Fruit fly (Drosophila melanogaster) whole organism, embryonic: Measurements from ENCODE around the gene CG13658.

Experiments used
- Abd-B ChIP-seq: fragments of 200-800 bp; sonication (Bioruptor generic); optimal IDR thresholded peaks from 2 replicates; lab custom pipeline; 2018; ENCODE audit warnings: missing biosample characterization, mild to moderate bottlenecking, missing genetic modification characterization, moderate library complexity
- CG10147 ChIP-seq: fragments of 200-800 bp; sonication (Bioruptor generic); optimal IDR thresholded peaks from 2 replicates; lab custom pipeline; 2019; ENCODE audit warnings: missing biosample characterization, mild to moderate bottlenecking, missing genetic modification characterization, moderate library complexity
- CG11398 ChIP-seq: fragments of 200-800 bp; sonication (Bioruptor generic); optimal IDR thresholded peaks from 2 replicates; lab custom pipeline; 2016; ENCODE audit warnings: missing biosample characterization, missing genetic modification characterization
- CG11456 ChIP-seq: fragments of 200-800 bp; sonication (Bioruptor generic); IDR thresholded peaks from 3 replicates; pipeline ENCODE4 v1.3.6; 2022; ENCODE audit warnings: missing biosample characterization, missing genetic modification characterization
- CG11504 ChIP-seq: fragments of 200-800 bp; sonication (Bioruptor generic); optimal IDR thresholded peaks from 3 replicates; lab custom pipeline; 2019; ENCODE audit warnings: missing biosample characterization, mild to moderate bottlenecking, missing genetic modification characterization, moderate library complexity
- CG13296 ChIP-seq: fragments of 200-800 bp; sonication (Bioruptor generic); optimal IDR thresholded peaks from 3 replicates; lab custom pipeline; 2018; ENCODE audit warnings: missing biosample characterization, mild to moderate bottlenecking, missing genetic modification characterization
- CG1647 ChIP-seq: fragments of 200-800 bp; sonication (Bioruptor generic); optimal IDR thresholded peaks from 3 replicates; lab custom pipeline; 2016; ENCODE audit warnings: missing biosample characterization, missing genetic modification characterization
- CG17912 ChIP-seq: fragments of 200-800 bp; sonication (Bioruptor generic); optimal IDR thresholded peaks from 2 replicates; lab custom pipeline; 2018; ENCODE audit warnings: missing biosample characterization, mild to moderate bottlenecking, missing genetic modification characterization
- CG18476 ChIP-seq: fragments of 200-800 bp; sonication (Bioruptor generic); optimal IDR thresholded peaks from 2 replicates; lab custom pipeline; 2016; ENCODE audit warnings: missing biosample characterization, mild to moderate bottlenecking, missing genetic modification characterization
- CG32772 ChIP-seq: fragments of 200-800 bp; sonication (Bioruptor generic); IDR thresholded peaks from 2 replicates; pipeline ENCODE4 v1.3.6; 2022; ENCODE audit warnings: missing biosample characterization, missing genetic modification characterization
- CG33557 ChIP-seq: fragments of 200-800 bp; sonication (Bioruptor generic); optimal IDR thresholded peaks from 2 replicates; lab custom pipeline; 2019; ENCODE audit warnings: missing biosample characterization, mild to moderate bottlenecking, missing genetic modification characterization, moderate library complexity
- CG7271 ChIP-seq: fragments of 200-800 bp; sonication (Bioruptor generic); optimal IDR thresholded peaks from 2 replicates; lab custom pipeline; 2018; ENCODE audit warnings: missing biosample characterization, mild to moderate bottlenecking, missing genetic modification characterization, moderate library complexity
- CG7745 ChIP-seq: fragments of 200-800 bp; sonication (Bioruptor generic); optimal IDR thresholded peaks from 2 replicates; lab custom pipeline; 2018; ENCODE audit warnings: missing biosample characterization, mild to moderate bottlenecking, missing genetic modification characterization, moderate library complexity
- CG8290 ChIP-seq, 3 experiments: fragments of 200-800 bp; sonication (Bioruptor generic); optimal IDR thresholded peaks; 2 replicates each; lab custom pipeline; 2016 to 2019; ENCODE audit warnings: missing biosample characterization in 3 of 3, missing genetic modification characterization in 3 of 3, mild to moderate bottlenecking in 2 of 3, moderate library complexity in 1 of 3
- CG9437 ChIP-seq: fragments of 200-800 bp; sonication (Bioruptor generic); optimal IDR thresholded peaks from 2 replicates; lab custom pipeline; 2018; ENCODE audit warnings: missing biosample characterization, mild to moderate bottlenecking, missing genetic modification characterization
- CG9797 ChIP-seq: fragments of 200-800 bp; sonication (Bioruptor generic); optimal IDR thresholded peaks from 3 replicates; lab custom pipeline; 2018; ENCODE audit warnings: missing biosample characterization, mild to moderate bottlenecking, missing genetic modification characterization
- CTCF ChIP-seq: fragments of 200-800 bp; sonication (Bioruptor generic); optimal IDR thresholded peaks from 2 replicates; lab custom pipeline; 2017; ENCODE audit warnings: missing biosample characterization, mild to moderate bottlenecking, missing genetic modification characterization, moderate library complexity
- D19B ChIP-seq: fragments of 200-800 bp; sonication (Bioruptor generic); optimal IDR thresholded peaks from 2 replicates; lab custom pipeline; 2017; ENCODE audit warnings: missing biosample characterization, mild to moderate bottlenecking, missing genetic modification characterization
- Doc2 ChIP-seq: fragments of 200-800 bp; sonication (Bioruptor generic); IDR thresholded peaks from 2 replicates; pipeline ENCODE4 v1.3.6; 2022; ENCODE audit warnings: missing biosample characterization, missing genetic modification characterization
- E2f1 ChIP-seq: fragments of 200-800 bp; sonication (Bioruptor generic); IDR thresholded peaks from 2 replicates; pipeline ENCODE4 v1.3.6; 2022; ENCODE audit warnings: missing biosample characterization, missing genetic modification characterization
- Fer1 ChIP-seq: fragments of 200-800 bp; sonication (Bioruptor generic); optimal IDR thresholded peaks from 2 replicates; lab custom pipeline; 2017; ENCODE audit warnings: missing biosample characterization, mild to moderate bottlenecking, missing genetic modification characterization
- H2.0 ChIP-seq: fragments of 200-800 bp; sonication (Bioruptor generic); IDR thresholded peaks from 2 replicates; pipeline ENCODE4 v1.3.6; 2022; ENCODE audit warnings: missing biosample characterization, missing genetic modification characterization
- Hr78 ChIP-seq, 2 experiments: fragments of 200-800 bp in 1 of 2; fragments of >200 bp in 1 of 2; sonication (Bioruptor generic) in 1 of 2; optimal IDR thresholded peaks; 2 replicates each; lab custom pipeline; 2017 to 2019; ENCODE audit warnings: missing biosample characterization in 2 of 2, missing genetic modification characterization in 2 of 2, mild to moderate bottlenecking in 1 of 2, moderate library complexity in 1 of 2
- MESR4 ChIP-seq: fragments of 200-800 bp; sonication (Bioruptor generic); optimal IDR thresholded peaks from 2 replicates; lab custom pipeline; 2018; ENCODE audit warnings: missing biosample characterization, mild to moderate bottlenecking, missing genetic modification characterization, moderate library complexity
- NK7.1 ChIP-seq: fragments of 200-800 bp; sonication (Bioruptor generic); optimal IDR thresholded peaks from 3 replicates; lab custom pipeline; 2016; ENCODE audit warnings: missing biosample characterization, missing genetic modification characterization
- Nf-YA ChIP-seq: fragments of 200-800 bp; sonication (Bioruptor generic); IDR thresholded peaks from 2 replicates; pipeline ENCODE4 v1.3.6; 2022; ENCODE audit warnings: missing biosample characterization, missing genetic modification characterization
- Nf-YC ChIP-seq: fragments of 200-800 bp; optimal IDR thresholded peaks from 3 replicates; lab custom pipeline; 2019; ENCODE audit warnings: missing biosample characterization, mild to moderate bottlenecking, missing genetic modification characterization, moderate library complexity
- Spps ChIP-seq: fragments of 200-800 bp; sonication (Bioruptor generic); optimal IDR thresholded peaks from 2 replicates; lab custom pipeline; 2018; ENCODE audit warnings: missing biosample characterization, mild to moderate bottlenecking, missing genetic modification characterization
- Stat92E ChIP-seq, 3 experiments: fragments of >200 bp in 2 of 3; fragments of 200-800 bp in 1 of 3; sonication (Bioruptor generic) in 1 of 3; optimal IDR thresholded peaks; 2 replicates each; lab custom pipeline; 2017 to 2019; ENCODE audit warnings: missing biosample characterization in 3 of 3, missing genetic modification characterization in 3 of 3, mild to moderate bottlenecking in 1 of 3, moderate library complexity in 1 of 3
- br ChIP-seq: fragments of >200 bp; optimal IDR thresholded peaks from 2 replicates; lab custom pipeline; 2017
- cato ChIP-seq: fragments of 200-800 bp; sonication (Bioruptor generic); optimal IDR thresholded peaks from 2 replicates; lab custom pipeline; 2016; ENCODE audit warnings: missing biosample characterization, missing genetic modification characterization, borderline replicate concordance
- chinmo ChIP-seq: fragments of 200-800 bp; sonication (Bioruptor generic); IDR thresholded peaks from 4 replicates; pipeline ENCODE4 v1.3.6; 2022; ENCODE audit warnings: missing biosample characterization, missing genetic modification characterization; ENCODE audit not compliant: partially characterized antibody
- cwo ChIP-seq: fragments of 200-800 bp; sonication (Bioruptor generic); optimal IDR thresholded peaks from 3 replicates; lab custom pipeline; 2017; ENCODE audit warnings: missing biosample characterization, missing genetic modification characterization, mild to moderate bottlenecking, moderate library complexity, missing genetic modification reagents
- dmrt11E ChIP-seq: fragments of 200-800 bp; sonication (Bioruptor generic); optimal IDR thresholded peaks from 3 replicates; lab custom pipeline; 2018; ENCODE audit warnings: missing biosample characterization, mild to moderate bottlenecking, missing genetic modification characterization, moderate library complexity
- exex ChIP-seq: fragments of 200-800 bp; sonication (Bioruptor generic); optimal IDR thresholded peaks from 4 replicates; lab custom pipeline; 2018; ENCODE audit warnings: missing biosample characterization, mild to moderate bottlenecking, missing genetic modification characterization, moderate library complexity
- gfzf ChIP-seq: fragments of 200-800 bp; sonication (Bioruptor generic); optimal IDR thresholded peaks from 2 replicates; lab custom pipeline; 2016; ENCODE audit warnings: missing biosample characterization, mild to moderate bottlenecking, missing genetic modification characterization, moderate library complexity
- jing ChIP-seq: fragments of 200-800 bp; sonication (Bioruptor generic); optimal IDR thresholded peaks from 2 replicates; lab custom pipeline; 2018; ENCODE audit warnings: missing biosample characterization, mild to moderate bottlenecking, missing genetic modification characterization
- kni ChIP-seq: fragments of 200-800 bp; sonication (Bioruptor generic); optimal IDR thresholded peaks from 3 replicates; lab custom pipeline; 2017; ENCODE audit warnings: mild to moderate bottlenecking, missing biosample characterization, missing genetic modification reagents, missing genetic modification characterization
- luna ChIP-seq: fragments of 200-800 bp; sonication (Bioruptor generic); optimal IDR thresholded peaks from 2 replicates; lab custom pipeline; 2016; ENCODE audit warnings: missing biosample characterization, missing genetic modification characterization
- nom ChIP-seq: fragments of 200-800 bp; sonication (Bioruptor generic); optimal IDR thresholded peaks from 2 replicates; lab custom pipeline; 2017; ENCODE audit warnings: missing biosample characterization, missing genetic modification characterization, mild to moderate bottlenecking, moderate library complexity, missing genetic modification reagents
- org-1 ChIP-seq: fragments of 200-800 bp; sonication (Bioruptor generic); optimal IDR thresholded peaks from 2 replicates; lab custom pipeline; 2017; ENCODE audit warnings: missing biosample characterization, missing genetic modification characterization
- otp ChIP-seq: fragments of 200-800 bp; sonication (Bioruptor generic); IDR thresholded peaks from 3 replicates; pipeline ENCODE4, ENCODE4 v1.3.6; 2022; ENCODE audit warnings: missing biosample characterization, missing genetic modification characterization
- peb ChIP-seq: fragments of 200-800 bp; sonication (Bioruptor generic); IDR thresholded peaks from 2 replicates; pipeline ENCODE4 v1.3.6; 2022; ENCODE audit warnings: missing biosample characterization, missing genetic modification characterization
- ranshi ChIP-seq: fragments of 200-800 bp; sonication (Bioruptor generic); IDR thresholded peaks from 2 replicates; pipeline ENCODE4 v1.3.6; 2022; ENCODE audit warnings: missing biosample characterization, missing genetic modification characterization
- sens ChIP-seq: fragments of 200-800 bp; sonication (Bioruptor generic); peaks from one replicate; lab custom pipeline; 2016; ENCODE audit warnings: missing biosample characterization, missing genetic modification characterization
- sima ChIP-seq: fragments of 200-800 bp; sonication (Bioruptor generic); optimal IDR thresholded peaks from 2 replicates; lab custom pipeline; 2016; ENCODE audit warnings: missing biosample characterization, missing genetic modification characterization
- sr ChIP-seq: fragments of 200-800 bp; sonication (Bioruptor generic); IDR thresholded peaks from 3 replicates; pipeline ENCODE4 v1.3.6; 2022; ENCODE audit warnings: missing biosample characterization, missing genetic modification characterization
- ssp ChIP-seq: fragments of 200-800 bp; sonication (Bioruptor generic); IDR thresholded peaks from 2 replicates; pipeline ENCODE4 v1.3.6; 2022; ENCODE audit warnings: missing biosample characterization, missing genetic modification characterization
- wek ChIP-seq: fragments of 200-800 bp; sonication (Bioruptor generic); optimal IDR thresholded peaks from 3 replicates; lab custom pipeline; 2018; ENCODE audit warnings: missing biosample characterization, mild to moderate bottlenecking, missing genetic modification characterization, moderate library complexity

The CG13658 gene

DNA sequence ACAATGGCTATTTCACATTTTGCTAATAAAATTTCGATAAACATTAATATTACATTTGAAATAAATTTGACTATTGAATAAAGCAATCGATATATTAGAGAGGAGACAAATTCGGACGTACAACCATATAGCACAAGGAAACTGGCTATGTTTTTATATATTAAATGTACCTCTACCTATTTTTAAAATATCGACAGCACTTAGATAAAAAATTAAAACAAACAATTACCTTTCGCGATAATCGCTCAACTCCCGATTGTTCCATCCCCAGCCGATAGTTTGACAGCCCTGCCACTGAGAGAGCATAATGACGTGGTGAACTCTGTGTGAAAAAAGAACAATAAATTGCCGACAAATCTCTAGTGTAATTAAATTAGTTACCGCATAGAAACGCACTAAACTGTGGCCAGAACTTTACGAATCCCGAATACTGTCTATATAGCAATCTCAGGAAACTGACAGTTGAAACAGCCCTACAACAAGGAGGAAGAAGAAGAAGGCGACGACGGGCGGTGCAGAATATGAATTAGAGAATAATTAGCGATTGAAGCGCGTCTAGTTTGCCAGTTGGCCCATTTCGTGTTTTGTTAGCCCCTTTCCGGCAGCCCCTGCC is 28.5 kb upstream of the CG13658 start, which contains the start of gene CG11857 (continued):
- TF ChIP-seq nom (GFP tag; lab: Kevin White, UChicago) (peak; percentile 80), D19B (GFP tag; lab: Kevin White, UChicago) (peak; percentile 90), CG32772 (GFP tag; lab: Robert Waterston, UW) (peak; percentile 99), Stat92E (GFP tag; optimal IDR thresholded peaks at IDR 0.05; lab: Kevin White, UChicago) (peak in 1 of 3 experiments; percentile 91), CG7271 (tag; lab: Kevin White, UChicago) (peak; percentile 95), gfzf (peak; percentile 44), chinmo (peak; percentile 98), exex (tag; lab: Kevin White, UChicago) (peak; percentile 89), sr (GFP tag; lab: Robert Waterston, UW) (peak; percentile 87; the same call in 2 of the 3 replicates), CG13296 (peak; percentile 93), Abd-B (GFP tag; lab: Kevin White, UChicago) (peak; percentile 99), jing (GFP tag; lab: Kevin White, UChicago) (peak; percentile 94), cwo (GFP tag; lab: Kevin White, UChicago) (peak; percentile 90), kni (GFP tag; lab: Kevin White, UChicago) (peak; percentile 88), ssp (GFP tag; lab: Robert Waterston, UW) (peak; percentile 95), Hr78 (GFP tag; optimal IDR thresholded peaks at IDR 0.05; lab: Kevin White, UChicago) (no peak), NK7.1 (peak; percentile 93), CG7745 (tag; lab: Kevin White, UChicago) (peak; percentile 76), CTCF (peak; percentile 59), dmrt11E (peak; percentile 98), CG11504 (tag; lab: Kevin White, UChicago) (peak; percentile 95), CG8290 (GFP tag; optimal IDR thresholded peaks at IDR 0.05; lab: Kevin White, UChicago) (peak; percentile 98), CG8290 (tag; optimal IDR thresholded peaks at IDR 0.05; lab: Kevin White, UChicago) (peak; percentile 90 to 97), H2.0 (GFP tag; lab: Robert Waterston, UW) (peak; percentile 99), E2f1 (GFP tag; lab: Robert Waterston, UW) (peak; percentile 99), luna (GFP tag; lab: Kevin White, UChicago) (peak; percentile 91), CG10147 (GFP tag; lab: Kevin White, UChicago) (peak; percentile 97), org-1 (GFP tag; lab: Kevin White, UChicago) (peak; percentile 93), Nf-YC (tag; lab: Kevin White, UChicago) (peak; percentile 87), wek (GFP tag; lab: Kevin White, UChicago) (peak; percentile 79), Nf-YA (GFP tag; lab: Robert Waterston, UW) (peak; percentile 96), ranshi (GFP tag; lab: Robert Waterston, UW) (peak; percentile 99), MESR4 (peak; percentile 91), Spps (tag; lab: Kevin White, UChicago) (peak; percentile 94), CG9437 (GFP tag; lab: Kevin White, UChicago) (peak; percentile 88), CG11398 (peak; percentile 94), CG9797 (GFP tag; lab: Kevin White, UChicago) (peak; percentile 66), Fer1 (GFP tag; lab: Kevin White, UChicago) (peak; percentile 94), CG17912 (GFP tag; lab: Kevin White, UChicago) (peak; percentile 90), cato (peak; percentile 97), peb (GFP tag; lab: Robert Waterston, UW) (peak; percentile 98), Doc2 (GFP tag; lab: Robert Waterston, UW) (peak; percentile 97), otp (GFP tag; lab: Robert Waterston, UW) (peak; percentile 97), sens (peak; percentile 100), CG11456 (peak; percentile 99), sima (GFP tag; lab: Kevin White, UChicago) (peak; percentile 90), br (lab: Kevin White, UChicago) (no peak), CG1647 (peak; percentile 97), CG18476 (peak; percentile 97), CG33557 (GFP tag; lab: Kevin White, UChicago) (peak; percentile 96)
